Fruit fly (Drosophila melanogaster) whole organism, embryonic: ENCODE results near the gene CG3566.

ENCODE experiments used
- Aef1 ChIP-seq: fragments of 200-800 bp; sonication (Bioruptor generic); IDR thresholded peaks from 3 replicates; pipeline ENCODE4 v1.3.6; 2022; ENCODE audit warnings: missing biosample characterization, missing genetic modification characterization
- Atf6 ChIP-seq: fragments of 200-800 bp; sonication (Bioruptor generic); IDR thresholded peaks from 2 replicates; pipeline ENCODE4 v1.3.6; 2022; ENCODE audit warnings: missing biosample characterization, missing genetic modification characterization
- B-H2 ChIP-seq: fragments of 200-800 bp; sonication (Bioruptor generic); optimal IDR thresholded peaks from 2 replicates; lab custom pipeline; 2018; ENCODE audit warnings: missing biosample characterization, mild to moderate bottlenecking, missing genetic modification characterization
- CG1024 ChIP-seq: fragments of 200-800 bp; sonication (Bioruptor generic); IDR thresholded peaks from 2 replicates; pipeline ENCODE4 v1.3.6; 2022; ENCODE audit warnings: missing biosample characterization, missing genetic modification characterization
- CG10979 ChIP-seq: fragments of 200-800 bp; sonication (Bioruptor generic); optimal IDR thresholded peaks from 2 replicates; lab custom pipeline; 2018; ENCODE audit warnings: missing biosample characterization, mild to moderate bottlenecking, missing genetic modification characterization, moderate library complexity
- CG11696 ChIP-seq: fragments of 200-800 bp; sonication (Bioruptor generic); IDR thresholded peaks from 2 replicates; pipeline ENCODE4 v1.3.6; 2022; ENCODE audit warnings: missing biosample characterization, missing genetic modification characterization
- CG12299 ChIP-seq: fragments of 200-800 bp; sonication (Bioruptor generic); optimal IDR thresholded peaks from 2 replicates; lab custom pipeline; 2018; ENCODE audit warnings: missing biosample characterization, mild to moderate bottlenecking, missing genetic modification characterization
- CG13624 ChIP-seq: fragments of 200-800 bp; sonication (Bioruptor generic); optimal IDR thresholded peaks from 2 replicates; lab custom pipeline; 2016; ENCODE audit warnings: missing biosample characterization, missing genetic modification characterization
- CG1602 ChIP-seq: fragments of 200-800 bp; sonication (Bioruptor generic); optimal IDR thresholded peaks from 3 replicates; lab custom pipeline; 2016; ENCODE audit warnings: missing biosample characterization, missing genetic modification characterization
- CG16779 ChIP-seq: fragments of 200-800 bp; sonication (Bioruptor generic); IDR thresholded peaks from 2 replicates; pipeline ENCODE4 v1.3.6; 2022; ENCODE audit warnings: missing biosample characterization, missing genetic modification characterization
- CG17829 ChIP-seq: fragments of 200-800 bp; optimal IDR thresholded peaks from 2 replicates; lab custom pipeline; 2019; ENCODE audit warnings: missing biosample characterization, mild to moderate bottlenecking, missing genetic modification characterization, moderate library complexity
- CG18599 ChIP-seq: fragments of 200-800 bp; sonication (Bioruptor generic); optimal IDR thresholded peaks from 3 replicates; lab custom pipeline; 2017; ENCODE audit warnings: missing biosample characterization, missing genetic modification characterization, mild to moderate bottlenecking, moderate library complexity, missing genetic modification reagents
- CG2129 ChIP-seq: fragments of 200-800 bp; sonication (Bioruptor generic); IDR thresholded peaks from 2 replicates; pipeline ENCODE4 v1.3.6; 2022; ENCODE audit warnings: missing biosample characterization, missing genetic modification characterization; ENCODE audit not compliant: partially characterized antibody
- CG3726 ChIP-seq: fragments of 200-800 bp; sonication (Bioruptor generic); IDR thresholded peaks from 3 replicates; pipeline ENCODE4, ENCODE4 v1.3.6; 2022; ENCODE audit warnings: missing biosample characterization, missing genetic modification characterization
- CG4707 ChIP-seq: fragments of 200-800 bp; sonication (Bioruptor generic); optimal IDR thresholded peaks from 2 replicates; lab custom pipeline; 2018; ENCODE audit warnings: missing biosample characterization, mild to moderate bottlenecking, missing genetic modification characterization, moderate library complexity
- CG5953 ChIP-seq: fragments of 200-800 bp; sonication (Bioruptor generic); IDR thresholded peaks from 2 replicates; pipeline ENCODE4 v1.3.6; 2022; ENCODE audit warnings: missing biosample characterization, missing genetic modification characterization
- CG6175 ChIP-seq: fragments of 200-800 bp; sonication (Bioruptor generic); IDR thresholded peaks from 3 replicates; pipeline ENCODE4 v1.3.6; 2022; ENCODE audit warnings: missing biosample characterization, missing genetic modification characterization
- Camta ChIP-seq: fragments of 200-800 bp; sonication (Bioruptor generic); optimal IDR thresholded peaks from 2 replicates; lab custom pipeline; 2016; ENCODE audit warnings: missing biosample characterization, missing genetic modification characterization
- Doc2 ChIP-seq: fragments of 200-800 bp; sonication (Bioruptor generic); IDR thresholded peaks from 2 replicates; pipeline ENCODE4 v1.3.6; 2022; ENCODE audit warnings: missing biosample characterization, missing genetic modification characterization
- E2f1 ChIP-seq: fragments of 200-800 bp; sonication (Bioruptor generic); IDR thresholded peaks from 2 replicates; pipeline ENCODE4 v1.3.6; 2022; ENCODE audit warnings: missing biosample characterization, missing genetic modification characterization
- Ets65A ChIP-seq: fragments of 200-800 bp; sonication (Bioruptor generic); peaks from one replicate; lab custom pipeline; 2016; ENCODE audit warnings: missing biosample characterization, missing genetic modification characterization
- Gug ChIP-seq: fragments of 200-800 bp; sonication (Bioruptor generic); IDR thresholded peaks from 4 replicates; pipeline ENCODE4 v1.3.6; 2022; ENCODE audit warnings: missing biosample characterization, missing genetic modification characterization
- HLHmδ ChIP-seq: fragments of 200-800 bp; sonication (Bioruptor generic); optimal IDR thresholded peaks from 2 replicates; lab custom pipeline; 2018; ENCODE audit warnings: missing biosample characterization, mild to moderate bottlenecking, missing genetic modification characterization, moderate library complexity
- Kr ChIP-seq: fragments of 200-800 bp; sonication (Bioruptor generic); optimal IDR thresholded peaks from 2 replicates; lab custom pipeline; 2017; ENCODE audit warnings: missing biosample characterization, mild to moderate bottlenecking, missing genetic modification characterization
- Lhr ChIP-seq: fragments of 200-800 bp; sonication (Bioruptor generic); optimal IDR thresholded peaks from 3 replicates; lab custom pipeline; 2017; ENCODE audit warnings: mild to moderate bottlenecking, missing biosample characterization, missing genetic modification reagents, missing genetic modification characterization
- Lim3 ChIP-seq: fragments of 200-800 bp; sonication (Bioruptor generic); IDR thresholded peaks from 2 replicates; pipeline ENCODE4 v1.3.6; 2022; ENCODE audit warnings: missing biosample characterization, missing genetic modification characterization
- Max ChIP-seq: fragments of 200-800 bp; sonication (Bioruptor generic); optimal IDR thresholded peaks from 2 replicates; lab custom pipeline; 2016; ENCODE audit warnings: missing biosample characterization, mild to moderate bottlenecking, missing genetic modification characterization
- Mrtf ChIP-seq: fragments of 200-800 bp; sonication (Bioruptor generic); IDR thresholded peaks from 3 replicates; pipeline ENCODE4 v1.3.6; 2022; ENCODE audit warnings: missing biosample characterization, missing genetic modification characterization
- Myb ChIP-seq: fragments of 200-800 bp; sonication (Bioruptor generic); optimal IDR thresholded peaks from 2 replicates; lab custom pipeline; 2016; ENCODE audit warnings: missing biosample characterization, missing genetic modification characterization
- Neu2 ChIP-seq: fragments of 200-800 bp; sonication (Bioruptor generic); optimal IDR thresholded peaks from 3 replicates; lab custom pipeline; 2016; ENCODE audit warnings: missing biosample characterization, missing genetic modification characterization, borderline replicate concordance
- Rx ChIP-seq: fragments of 200-800 bp; sonication (Bioruptor generic); IDR thresholded peaks from 2 replicates; pipeline ENCODE4 v1.3.6; 2022; ENCODE audit warnings: missing biosample characterization, missing genetic modification characterization
- Sin3A ChIP-seq: fragments of >200 bp; optimal IDR thresholded peaks from 2 replicates; lab custom pipeline; 2018
- Sox100B ChIP-seq: fragments of 200-800 bp; sonication (Bioruptor generic); optimal IDR thresholded peaks from 3 replicates; lab custom pipeline; 2018; ENCODE audit warnings: missing biosample characterization, mild to moderate bottlenecking, missing genetic modification characterization
- Sry-δ ChIP-seq: fragments of 200-800 bp; sonication (Bioruptor generic); optimal IDR thresholded peaks from 2 replicates; lab custom pipeline; 2016; ENCODE audit warnings: missing biosample characterization, missing genetic modification characterization
- bcd ChIP-seq: fragments of 200-800 bp; sonication (Bioruptor generic); optimal IDR thresholded peaks from 2 replicates; lab custom pipeline; 2017; ENCODE audit warnings: missing biosample characterization, mild to moderate bottlenecking, missing genetic modification characterization
- bowl ChIP-seq: fragments of 200-800 bp; sonication (Bioruptor generic); IDR thresholded peaks from 2 replicates; pipeline ENCODE4 v1.3.6; 2022; ENCODE audit warnings: missing biosample characterization, missing genetic modification characterization
- dimm ChIP-seq: fragments of 200-800 bp; sonication (Bioruptor generic); IDR thresholded peaks from 2 replicates; pipeline ENCODE4 v1.3.6; 2022; ENCODE audit warnings: missing biosample characterization, missing genetic modification characterization
- dpn ChIP-seq, 2 experiments: fragments of 200-800 bp; sonication (Bioruptor generic); optimal IDR thresholded peaks; 3 replicates each; lab custom pipeline; 2016; ENCODE audit warnings: missing biosample characterization in 2 of 2, missing genetic modification characterization in 2 of 2
- emc ChIP-seq: fragments of 200-800 bp; sonication (Bioruptor generic); optimal IDR thresholded peaks from 2 replicates; lab custom pipeline; 2016; ENCODE audit warnings: missing biosample characterization, missing genetic modification characterization
- esg ChIP-seq: fragments of 200-800 bp; sonication (Bioruptor generic); conservative IDR thresholded peaks from 2 replicates; pipeline ENCODE4 v1.3.6; 2022; ENCODE audit warnings: missing biosample characterization, missing genetic modification characterization
- fru ChIP-seq: fragments of >200 bp; optimal IDR thresholded peaks from 2 replicates; lab custom pipeline; 2017
- gt ChIP-seq: fragments of 200-800 bp; sonication (Bioruptor generic); IDR thresholded peaks from 2 replicates; pipeline ENCODE4 v1.3.6; 2022; ENCODE audit warnings: missing biosample characterization, missing genetic modification characterization
- ken ChIP-seq: fragments of 200-800 bp; sonication (Bioruptor generic); IDR thresholded peaks from 3 replicates; pipeline ENCODE4 v1.3.6; 2022; ENCODE audit warnings: missing biosample characterization, missing genetic modification characterization
- nom ChIP-seq: fragments of 200-800 bp; sonication (Bioruptor generic); optimal IDR thresholded peaks from 2 replicates; lab custom pipeline; 2017; ENCODE audit warnings: missing biosample characterization, missing genetic modification characterization, mild to moderate bottlenecking, moderate library complexity, missing genetic modification reagents
- onecut ChIP-seq: fragments of 200-800 bp; sonication (Bioruptor generic); IDR thresholded peaks from 2 replicates; pipeline ENCODE4 v1.3.6; 2022; ENCODE audit warnings: missing biosample characterization, missing genetic modification characterization
- pan ChIP-seq, 4 experiments: fragments of >200 bp in 3 of 4; fragments of 200-800 bp in 1 of 4; sonication (Bioruptor generic) in 1 of 4; optimal IDR thresholded peaks in 3 of 4; IDR thresholded peaks in 1 of 4; 2 replicates each; pipeline versions ENCODE4 v1.3.6 to Lab custom; 2017 to 2022; ENCODE audit warnings: missing biosample characterization in 2 of 4, missing genetic modification characterization in 2 of 4, mixed read lengths in 1 of 4
- seq ChIP-seq: fragments of 200-800 bp; sonication (Bioruptor generic); IDR thresholded peaks from 2 replicates; pipeline ENCODE4 v1.3.6; 2022; ENCODE audit warnings: missing biosample characterization, missing genetic modification characterization
- sisA ChIP-seq: fragments of 200-800 bp; sonication (Bioruptor generic); IDR thresholded peaks from 2 replicates; pipeline ENCODE4 v1.3.6; 2022; ENCODE audit warnings: missing biosample characterization, missing genetic modification characterization
- slp2 ChIP-seq: fragments of 200-800 bp; sonication (Bioruptor generic); optimal IDR thresholded peaks from 2 replicates; lab custom pipeline; 2016; ENCODE audit warnings: missing biosample characterization, missing genetic modification characterization
- tx ChIP-seq: fragments of 200-800 bp; sonication (Bioruptor generic); optimal IDR thresholded peaks from 2 replicates; lab custom pipeline; 2016; ENCODE audit warnings: missing biosample characterization, missing genetic modification characterization
- vnd ChIP-seq: fragments of 200-800 bp; sonication (Bioruptor generic); IDR thresholded peaks from 3 replicates; pipeline ENCODE4 v1.3.6; 2022; ENCODE audit warnings: missing biosample characterization, missing genetic modification characterization; ENCODE audit not compliant: partially characterized antibody
- yki ChIP-seq: fragments of >200 bp; optimal IDR thresholded peaks from 3 replicates; lab custom pipeline; 2018

Gene CG3566

dm6 chrX:6265456-6265877 is 11.1 kb downstream of the CG3566 start (continued):
- TF ChIP-seq CG13624 (GFP tag; lab: Kevin White, UChicago) (peak; percentile 92), dpn (GFP tag; optimal IDR thresholded peaks at IDR 0.05; lab: Kevin White, UChicago) (peak; percentile 96 to 97), onecut (GFP tag; lab: Robert Waterston, UW) (peak; percentile 89), fru (lab: Kevin White, UChicago) (no peak), pan (optimal IDR thresholded peaks at IDR 0.05; lab: Kevin White, UChicago) (no peak), pan (GFP tag; optimal IDR thresholded peaks at IDR 0.05 in 1 of 2, IDR thresholded peaks at IDR 0.05 in 1 of 2) (peak in 1 of 2 experiments; percentile 95), esg (GFP tag; lab: Robert Waterston, UW) (peak; percentile 94), Max (peak; percentile 97), slp2 (GFP tag; lab: Kevin White, UChicago) (peak; percentile 96), Sry-δ (GFP tag; lab: Kevin White, UChicago) (peak; percentile 64), sisA (GFP tag; lab: Robert Waterston, UW) (peak; percentile 95), dimm (GFP tag; lab: Robert Waterston, UW) (peak; percentile 91), Neu2 (GFP tag; lab: Kevin White, UChicago) (peak; percentile 81), Lim3 (GFP tag; lab: Robert Waterston, UW) (peak; percentile 87), CG1602 (GFP tag; lab: Kevin White, UChicago) (peak; percentile 95), Myb (peak; percentile 82), Rx (peak; percentile 91), CG12299 (tag; lab: Kevin White, UChicago) (peak; percentile 88), bowl (peak; percentile 89), gt (GFP tag; lab: Robert Waterston, UW) (peak; percentile 85), CG11696 (GFP tag; lab: Robert Waterston, UW) (peak; percentile 82), nom (GFP tag; lab: Kevin White, UChicago) (peak; percentile 54), Mrtf (GFP tag; lab: Robert Waterston, UW) (peak; percentile 93), Aef1 (peak; percentile 93), Ets65A (GFP tag; lab: Kevin White, UChicago) (peak; percentile 99), Kr (GFP tag; lab: Kevin White, UChicago) (no peak), emc (peak; percentile 83), Sin3A (no peak), CG1024 (GFP tag; lab: Robert Waterston, UW) (peak; percentile 88), Gug (peak; percentile 92), CG6175 (peak; percentile 73), yki (no peak), Sox100B (peak; percentile 99), CG17829 (tag; lab: Kevin White, UChicago) (peak; percentile 96), CG3726 (GFP tag; lab: Robert Waterston, UW) (peak; percentile 89), CG18599 (GFP tag; lab: Kevin White, UChicago) (peak; percentile 94), Doc2 (GFP tag; lab: Robert Waterston, UW) (peak; percentile 79), Atf6 (GFP tag; lab: Robert Waterston, UW) (peak; percentile 95), HLHmδ (no peak), B-H2 (GFP tag; lab: Kevin White, UChicago) (peak; percentile 67), CG10979 (tag; lab: Kevin White, UChicago) (peak; percentile 95), E2f1 (GFP tag; lab: Robert Waterston, UW) (peak; percentile 93), CG4707 (GFP tag; lab: Kevin White, UChicago) (peak; percentile 91), bcd (GFP tag; lab: Kevin White, UChicago) (peak; percentile 96), CG2129 (GFP tag; lab: Robert Waterston, UW) (no peak), Lhr (peak; percentile 91), ken (peak; percentile 95), tx (peak; percentile 94), vnd (0 out of 3 replicates have a peak, but pooled peaks have one; percentile 29), Camta (GFP tag; lab: Kevin White, UChicago) (peak; percentile 96), seq (GFP tag; lab: Robert Waterston, UW) (peak; percentile 97), CG16779 (GFP tag; lab: Robert Waterston, UW) (peak; percentile 85), CG5953 (GFP tag; lab: Robert Waterston, UW) (peak; percentile 89)
